Worm (Caenorhabditis elegans) whole organism, L1 larva: Measurements from ENCODE around the gene Y57G11C.46.
A peak's percentile ranks its signal among the peaks of the same experiment; 100 is the strongest.

ENCODE experiments used
- C04F5.9 ChIP-seq: sonication (generic microtip); optimal IDR thresholded peaks from 2 replicates; lab custom pipeline; 2016; ENCODE audit warnings: missing genetic modification characterization, missing compliant biosample characterization
- C16A3.4 ChIP-seq: fragments of 150-350 bp; optimal IDR thresholded peaks from 2 replicates; lab custom pipeline; 2014; ENCODE audit warnings: missing biosample characterization, missing genetic modification characterization
- C34B4.2 ChIP-seq: sonication (generic microtip); optimal IDR thresholded peaks from 2 replicates; lab custom pipeline; 2017; ENCODE audit warnings: mild to moderate bottlenecking, missing genetic modification characterization, missing compliant biosample characterization
- aly-2 ChIP-seq: fragments of 150-350 bp; optimal IDR thresholded peaks from 2 replicates; lab custom pipeline; 2014; ENCODE audit warnings: missing biosample characterization, missing genetic modification characterization
- blmp-1 ChIP-seq: fragments of 150-350 bp; optimal IDR thresholded peaks from 2 replicates; lab custom pipeline; 2014; ENCODE audit warnings: missing biosample characterization, missing genetic modification characterization
- ceh-88 ChIP-seq: fragments of 200-800 bp; sonication (Bioruptor generic); IDR thresholded peaks from 2 replicates; pipeline ENCODE4 v1.3.6; 2022; ENCODE audit warnings: missing genetic modification characterization, missing compliant biosample characterization
- ceh-90 ChIP-seq: sonication (generic microtip); optimal IDR thresholded peaks from 2 replicates; lab custom pipeline; 2016; ENCODE audit warnings: missing genetic modification characterization, missing compliant biosample characterization
- dsc-1 ChIP-seq: sonication (generic microtip); optimal IDR thresholded peaks from 2 replicates; lab custom pipeline; 2016; ENCODE audit warnings: mild to moderate bottlenecking, missing genetic modification characterization, missing compliant biosample characterization
- efl-1 ChIP-seq, 4 experiments: fragments of 150-350 bp; optimal IDR thresholded peaks in 3 of 4; peaks in 1 of 4; 1 replicate in 1 of 4; 2 replicates in 3 of 4; lab custom pipeline; 2014; ENCODE audit warnings: missing biosample characterization in 2 of 4, missing genetic modification characterization in 2 of 4, missing genetic modification reagents in 2 of 4
- egl-13 ChIP-seq: sonication (generic microtip); optimal IDR thresholded peaks from 2 replicates; lab custom pipeline; 2016; ENCODE audit warnings: missing genotype, missing genetic modification reagents, missing genetic modification characterization, missing compliant biosample characterization
- elt-2 ChIP-seq: sonication (generic microtip); optimal IDR thresholded peaks from 2 replicates; lab custom pipeline; 2016; ENCODE audit warnings: missing genetic modification characterization, mild to moderate bottlenecking, inconsistent platforms, missing compliant biosample characterization, missing genetic modification reagents
- elt-3 ChIP-seq, 6 experiments: fragments of 150-350 bp in 1 of 6; sonication (generic microtip); optimal IDR thresholded peaks; 2 replicates each; lab custom pipeline; 2017 to 2018; ENCODE audit warnings: missing biosample characterization in 6 of 6, missing genetic modification characterization in 6 of 6, inconsistent platforms in 1 of 6
- fkh-10 ChIP-seq: sonication (generic microtip); optimal IDR thresholded peaks from 2 replicates; lab custom pipeline; 2017; ENCODE audit warnings: missing biosample characterization, missing genetic modification reagents, missing genetic modification characterization
- fkh-4 ChIP-seq: sonication (generic microtip); optimal IDR thresholded peaks from 2 replicates; lab custom pipeline; 2016; ENCODE audit warnings: missing compliant biosample characterization, missing genetic modification characterization, borderline replicate concordance
- hlh-17 ChIP-seq: fragments of 200-800 bp; sonication (Bioruptor generic); optimal IDR thresholded peaks from 2 replicates; lab custom pipeline; 2018; ENCODE audit warnings: missing genetic modification characterization, mild to moderate bottlenecking, missing compliant biosample characterization, moderate library complexity, borderline replicate concordance
- lin-13 ChIP-seq: fragments of 150-350 bp; optimal IDR thresholded peaks from 2 replicates; lab custom pipeline; 2014; ENCODE audit warnings: missing biosample characterization, missing genetic modification reagents, missing genetic modification characterization
- lir-3 ChIP-seq: sonication (generic microtip); optimal IDR thresholded peaks from 2 replicates; lab custom pipeline; 2016; ENCODE audit warnings: mild to moderate bottlenecking, missing genetic modification characterization, moderate library complexity, missing compliant biosample characterization; ENCODE audit not compliant: poor library complexity
- mdl-1 ChIP-seq, 2 experiments: fragments of 150-350 bp; optimal IDR thresholded peaks; 2 replicates each; lab custom pipeline; 2014 to 2017; ENCODE audit warnings: missing biosample characterization in 2 of 2, missing genetic modification characterization in 2 of 2, inconsistent platforms in 1 of 2
- mef-2 ChIP-seq: fragments of 150-350 bp; optimal IDR thresholded peaks from 2 replicates; lab custom pipeline; 2014; ENCODE audit warnings: missing biosample characterization, missing genetic modification characterization
- mep-1 ChIP-seq: fragments of 150-350 bp; optimal IDR thresholded peaks from 2 replicates; lab custom pipeline; 2014; ENCODE audit warnings: missing biosample characterization, missing genetic modification characterization
- nhr-19 ChIP-seq: fragments of 200-800 bp; sonication (Bioruptor generic); conservative IDR thresholded peaks from 2 replicates; pipeline ENCODE4 v1.3.6; 2022; ENCODE audit warnings: missing genetic modification characterization, missing compliant biosample characterization
- nhr-28 ChIP-seq: fragments of 150-350 bp; optimal IDR thresholded peaks from 2 replicates; lab custom pipeline; 2014; ENCODE audit warnings: missing biosample characterization, missing genetic modification characterization
- nhr-71 ChIP-seq: sonication (generic microtip); optimal IDR thresholded peaks from 2 replicates; lab custom pipeline; 2016; ENCODE audit warnings: mild to moderate bottlenecking, missing genetic modification characterization, moderate library complexity, missing compliant biosample characterization
- nhr-76 ChIP-seq: sonication (generic microtip); optimal IDR thresholded peaks from 2 replicates; lab custom pipeline; 2017; ENCODE audit warnings: missing biosample characterization, missing genetic modification characterization
- nhr-84 ChIP-seq: sonication (generic microtip); optimal IDR thresholded peaks from 2 replicates; lab custom pipeline; 2017; ENCODE audit warnings: missing biosample characterization, missing genetic modification characterization
- nhr-90 ChIP-seq: sonication (generic microtip); optimal IDR thresholded peaks from 2 replicates; lab custom pipeline; 2016; ENCODE audit warnings: mild to moderate bottlenecking, missing genetic modification characterization, missing compliant biosample characterization; ENCODE audit not compliant: poor library complexity
- pqm-1 ChIP-seq: sonication (generic microtip); optimal IDR thresholded peaks from 3 replicates; lab custom pipeline; 2017; ENCODE audit warnings: missing biosample characterization, missing genetic modification characterization
- sox-4 ChIP-seq: sonication (generic microtip); optimal IDR thresholded peaks from 2 replicates; lab custom pipeline; 2016; ENCODE audit warnings: missing genetic modification characterization, missing compliant biosample characterization
- sup-37 ChIP-seq: fragments of 200-800 bp; sonication (Bioruptor generic); optimal IDR thresholded peaks from 2 replicates; lab custom pipeline; 2018; ENCODE audit warnings: mild to moderate bottlenecking, missing genetic modification characterization, missing compliant biosample characterization
- swsn-7 ChIP-seq: sonication (generic microtip); optimal IDR thresholded peaks from 2 replicates; lab custom pipeline; 2016; ENCODE audit warnings: missing genetic modification characterization, missing compliant biosample characterization
- unc-130 ChIP-seq: fragments of 150-350 bp; optimal IDR thresholded peaks from 2 replicates; lab custom pipeline; 2017; ENCODE audit warnings: missing biosample characterization, missing genetic modification characterization, inconsistent platforms
- unc-86 ChIP-seq: sonication (generic microtip); optimal IDR thresholded peaks from 2 replicates; lab custom pipeline; 2016; ENCODE audit warnings: missing genetic modification characterization, missing compliant biosample characterization
- unc-98 ChIP-seq: fragments of 200-800 bp; sonication (Bioruptor generic); IDR thresholded peaks from 2 replicates; pipeline ENCODE4 v1.3.6; 2022; ENCODE audit warnings: missing genetic modification characterization, missing compliant biosample characterization
- vab-15 ChIP-seq: sonication (generic microtip); optimal IDR thresholded peaks from 2 replicates; lab custom pipeline; 2017; ENCODE audit warnings: missing genotype, mild to moderate bottlenecking, missing genetic modification characterization, missing compliant biosample characterization
- zag-1 ChIP-seq: fragments of 150-350 bp; optimal IDR thresholded peaks from 2 replicates; lab custom pipeline; 2014; ENCODE audit warnings: missing biosample characterization, missing genetic modification characterization
- zip-4 ChIP-seq: fragments of 200-800 bp; sonication (Bioruptor generic); optimal IDR thresholded peaks from 2 replicates; lab custom pipeline; 2018; ENCODE audit warnings: mild to moderate bottlenecking, missing genetic modification characterization, moderate library complexity, missing compliant biosample characterization
- ztf-11 ChIP-seq, 2 experiments: sonication (generic microtip); optimal IDR thresholded peaks; 2 replicates each; lab custom pipeline; 2016 to 2017; ENCODE audit warnings: missing genetic modification characterization in 2 of 2, missing biosample characterization in 1 of 2, missing compliant biosample characterization in 1 of 2
- ztf-4 ChIP-seq: fragments of 150-350 bp; optimal IDR thresholded peaks from 2 replicates; lab custom pipeline; 2014; ENCODE audit warnings: missing biosample characterization, missing genetic modification characterization

Gene Y57G11C.46

DNA sequence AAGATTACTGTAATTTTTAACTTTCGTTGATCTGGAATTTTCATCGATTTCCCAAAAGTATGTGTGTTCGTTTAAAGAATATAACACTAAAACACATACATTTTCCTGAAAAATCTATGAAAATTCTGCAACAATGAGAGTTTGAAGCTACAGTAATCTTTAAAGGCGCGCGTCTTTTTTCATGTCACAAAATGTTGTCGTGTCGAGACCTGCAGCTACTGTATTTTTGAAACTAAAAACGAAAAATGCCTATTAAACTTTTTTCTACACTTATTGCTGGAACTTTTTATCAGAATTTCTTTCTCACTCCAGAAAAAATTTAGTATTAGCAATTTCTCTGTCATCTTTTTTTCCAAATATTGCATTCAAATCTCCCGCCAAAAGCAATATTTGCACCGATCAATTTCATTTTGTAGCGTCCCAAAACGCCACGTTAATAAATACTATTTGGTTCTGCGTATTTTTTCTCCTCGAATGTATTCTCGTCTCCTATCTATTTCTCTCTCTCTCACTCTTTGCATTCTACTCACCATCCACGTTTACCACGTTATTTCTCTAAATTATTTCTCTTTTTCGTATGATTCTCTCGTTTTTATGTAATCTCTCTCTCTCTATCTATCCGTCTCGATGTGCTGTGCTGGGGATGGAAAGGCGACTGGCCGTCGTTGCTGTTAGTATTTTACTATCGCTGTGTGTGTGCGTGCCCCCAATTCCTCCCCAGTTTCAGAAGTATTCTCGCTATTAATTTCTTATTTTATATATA, 29.6 kb downstream of the Y57G11C.46 start, which contains the start of gene melo-1 (continued):
- TF ChIP-seq elt-2 = peak; percentile 33
- TF ChIP-seq egl-13 (tag; lab: Kevin White, UChicago) = no peak
- no peak for TF ChIP-seq C34B4.2 (tag; lab: Kevin White, UChicago)
- TF ChIP-seq nhr-84 = no peak
- TF ChIP-seq aly-2 (tag; lab: Kevin White, UChicago) = peak; percentile 32

ce11 chrIV:14784481-14784880, 31.7 kb downstream of the Y57G11C.46 start, which contains the start of gene nlp-56:
nlp-56 (minus strand) TSS chrIV:14784737.
- TF ChIP-seq unc-86 (tag; lab: Kevin White, UChicago) (no peak), mef-2 (tag; lab: Kevin White, UChicago) (no peak), sox-4 (tag; lab: Kevin White, UChicago) (no peak), C04F5.9 (tag; lab: Kevin White, UChicago) (no peak), lir-3 (tag; lab: Kevin White, UChicago) (no peak), nhr-71 (tag; lab: Kevin White, UChicago) (no peak), ceh-88 (GFP tag; lab: Robert Waterston, UW) (no peak), efl-1 (optimal IDR thresholded peaks at IDR 0.05; lab: Kevin White, UChicago) (no peak), efl-1 (GFP tag; optimal IDR thresholded peaks at IDR 0.05 in 1 of 2; lab: Kevin White, UChicago) (no peak), swsn-7 (tag; lab: Kevin White, UChicago) (no peak), mep-1 (tag; lab: Kevin White, UChicago) (no peak), ceh-90 (tag; lab: Kevin White, UChicago) (no peak), pqm-1 (tag; lab: Kevin White, UChicago) (no peak), dsc-1 (tag; lab: Kevin White, UChicago) (no peak), lin-13 (GFP tag; lab: Kevin White, UChicago) (no peak)
- TF ChIP-seq, all 84 proteins: peak for 0

DNA sequence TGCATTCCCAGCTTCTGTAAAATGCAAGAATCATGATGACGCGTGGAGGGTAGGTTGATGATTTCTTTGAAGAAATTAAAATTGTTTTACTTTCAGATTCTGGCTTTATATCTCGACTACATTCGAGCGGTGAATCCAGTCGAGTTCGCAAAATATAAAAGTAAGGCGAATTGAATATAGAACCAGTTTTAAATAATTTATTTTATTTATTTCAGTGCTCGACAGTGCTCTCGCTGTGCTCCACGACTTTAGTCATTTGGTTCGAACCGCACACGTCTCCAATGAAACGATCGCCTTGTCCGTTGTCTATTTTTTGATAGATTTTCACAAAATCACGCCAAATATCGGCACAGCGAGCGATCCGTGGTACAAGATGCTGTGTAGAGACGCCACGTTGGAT, 34.0 kb downstream of the Y57G11C.46 start, which contains the start of gene Y57G11C.1130:
Gene Y57G11C.1130, plus strand, starts transcription at position 301 of the 400 bp plus-strand sequence.
- TF ChIP-seq ztf-11 (tag; optimal IDR thresholded peaks at IDR 0.05; lab: Kevin White, UChicago) = no peak
- no peak for TF ChIP-seq nhr-90
- no peak for TF ChIP-seq fkh-4
- no peak for TF ChIP-seq ztf-4 (tag; lab: Kevin White, UChicago)
- TF ChIP-seq elt-2 = no peak
- TF ChIP-seq pqm-1 (tag; lab: Kevin White, UChicago) = no peak
- no peak for TF ChIP-seq C04F5.9 (tag; lab: Kevin White, UChicago)
- no peak for TF ChIP-seq hlh-17 (GFP tag; lab: Kevin White, UChicago)
- TF ChIP-seq nhr-19 (GFP tag; lab: Robert Waterston, UW) = no peak
- no peak for TF ChIP-seq mdl-1 (tag; optimal IDR thresholded peaks at IDR 0.05; lab: Kevin White, UChicago)
- TF ChIP-seq nhr-76 = no peak
- TF ChIP-seq ceh-90 (tag; lab: Kevin White, UChicago) = no peak
- TF ChIP-seq zip-4 = no peak
- no peak for TF ChIP-seq blmp-1 (tag; lab: Kevin White, UChicago)
- TF ChIP-seq unc-98 (GFP tag; lab: Robert Waterston, UW) = no peak
- TF ChIP-seq vab-15 (tag; lab: Kevin White, UChicago) = no peak
- TF ChIP-seq unc-130 (tag; lab: Kevin White, UChicago) = no peak
- no peak for TF ChIP-seq zag-1 (tag; lab: Kevin White, UChicago)
- TF ChIP-seq, all 84 proteins: peak for 0

- TF ChIP-seq efl-1 (optimal IDR thresholded peaks at IDR 0.05; lab: Kevin White, UChicago) (no peak), efl-1 (GFP tag; optimal IDR thresholded peaks at IDR 0.05 in 1 of 2; lab: Kevin White, UChicago) (no peak), sup-37 (GFP tag; lab: Kevin White, UChicago) (no peak), fkh-10 (GFP tag; lab: Kevin White, UChicago) (no peak), aly-2 (tag; lab: Kevin White, UChicago) (no peak), elt-3 (tag; optimal IDR thresholded peaks at IDR 0.05; lab: Kevin White, UChicago) (no peak), C16A3.4 (no peak), nhr-28 (tag; lab: Kevin White, UChicago) (no peak)
Measured at ce11 chrIV:14781537-14781936, 34.7 kb downstream of the Y57G11C.46 start, which contains the start of gene Y57G11C.8. Y57G11C.8 (plus strand) TSS chrIV:14781837.
